Fruit fly (Drosophila melanogaster): Measurements from ENCODE around the gene CG42857.

Gene CG42857

DNA sequence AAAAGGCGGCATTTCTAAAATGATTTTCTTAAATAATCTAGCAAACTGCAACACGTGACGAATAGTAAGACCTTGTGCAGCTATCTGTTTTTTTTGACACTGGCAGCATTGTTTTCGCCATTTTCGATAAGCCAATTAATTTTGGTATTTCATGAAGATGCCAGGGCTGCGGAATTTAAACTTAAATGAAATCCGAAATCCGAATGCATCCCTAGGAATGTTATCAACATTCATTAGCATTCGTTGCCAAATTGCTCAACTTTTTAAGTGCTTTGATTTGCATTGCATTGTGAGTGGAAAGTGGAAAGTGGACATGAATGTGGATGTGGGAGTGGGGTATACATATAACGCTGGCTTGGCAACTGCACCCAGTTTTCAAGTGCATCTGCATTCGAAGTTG, at the start of gene CG42857:
TSS of gene CG42857 (minus strand) at position 101 of the 400 bp plus-strand sequence.
- TF ChIP-seq stc (GFP tag; IDR thresholded peaks at IDR 0.05) = no peak
- TF ChIP-seq zf30C (GFP tag; optimal IDR thresholded peaks at IDR 0.05) = no peak
- no peak for TF ChIP-seq HmgD (GFP tag; optimal IDR thresholded peaks at IDR 0.05)
- TF ChIP-seq CG4282 (GFP tag; optimal IDR thresholded peaks at IDR 0.05) = no peak
- TF ChIP-seq CG11456 (GFP tag; IDR thresholded peaks at IDR 0.05) = no peak
- no peak for TF ChIP-seq cwo (GFP tag; optimal IDR thresholded peaks at IDR 0.05)
- TF ChIP-seq CG9932 (GFP tag; IDR thresholded peaks at IDR 0.05) = no peak

DNA sequence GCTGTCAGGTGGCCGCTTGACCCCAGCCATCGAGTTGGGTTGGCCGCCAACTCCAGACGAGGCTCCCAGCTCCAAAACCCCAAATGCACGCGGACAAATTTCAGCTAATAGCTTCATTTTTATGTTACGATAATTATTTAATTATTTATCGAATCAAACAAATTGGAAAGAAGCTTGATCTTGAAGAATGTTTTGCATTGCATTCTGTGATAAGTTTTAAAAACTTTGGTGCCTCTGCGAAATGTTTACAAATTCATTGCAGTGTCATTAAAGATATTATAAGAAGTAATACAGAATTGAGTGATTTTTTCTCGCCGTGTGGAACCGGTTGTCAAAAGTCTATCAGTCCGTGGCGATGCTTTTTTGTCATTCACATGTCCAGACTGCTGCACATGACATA, 49.4 kb upstream of the CG42857 start:
- TF ChIP-seq C15 (GFP tag; IDR thresholded peaks at IDR 0.05) (no peak), mam (GFP tag; optimal IDR thresholded peaks at IDR 0.05) (no peak), CG1529 (GFP tag; optimal IDR thresholded peaks at IDR 0.05) (no peak), gem (tag; optimal IDR thresholded peaks at IDR 0.05) (peak; percentile 37), CG4424 (GFP tag; optimal IDR thresholded peaks at IDR 0.05) (peak; percentile 14), CG12104 (GFP tag; optimal IDR thresholded peaks at IDR 0.05) (no peak), phol (tag; optimal IDR thresholded peaks at IDR 0.05) (peak; percentile 29), gce (GFP tag; IDR thresholded peaks at IDR 0.05) (0 out of 3 replicates have a peak, but pooled peaks have one; percentile 16), dysf (GFP tag; IDR thresholded peaks at IDR 0.05) (no peak), CG13424 (tag; optimal IDR thresholded peaks at IDR 0.05) (peak; percentile 1), CG13624 (GFP tag; optimal IDR thresholded peaks at IDR 0.05) (no peak), CG13775 (GFP tag; optimal IDR thresholded peaks at IDR 0.05) (no peak), CG18011 (GFP tag; optimal IDR thresholded peaks at IDR 0.05) (no peak), CG10267 (tag; optimal IDR thresholded peaks at IDR 0.05) (peak; percentile 19), h (optimal IDR thresholded peaks at IDR 0.05) (no peak), Pdp1 (GFP tag; optimal IDR thresholded peaks at IDR 0.05) (no peak), nerfin-1 (tag; optimal IDR thresholded peaks at IDR 0.05) (no peak), CG10979 (tag; optimal IDR thresholded peaks at IDR 0.05) (peak; percentile 42), CG34422 (GFP tag; IDR thresholded peaks at IDR 0.05) (no peak), Antp (GFP tag; optimal IDR thresholded peaks at IDR 0.05) (no peak), CG11456 (GFP tag; IDR thresholded peaks at IDR 0.05) (no peak), CG9727 (GFP tag; optimal IDR thresholded peaks at IDR 0.05) (no peak), nmo (GFP tag; optimal IDR thresholded peaks at IDR 0.05) (peak; percentile 17), NC2α (GFP tag; optimal IDR thresholded peaks at IDR 0.05) (no peak), jumu (GFP tag; optimal IDR thresholded peaks at IDR 0.05) (no peak), Myb (GFP tag; optimal IDR thresholded peaks at IDR 0.05) (no peak), CG31224 (GFP tag; IDR thresholded peaks at IDR 0.05) (no peak), CG11093 (GFP tag; IDR thresholded peaks at IDR 0.05) (no peak), Asciz (GFP tag; optimal IDR thresholded peaks at IDR 0.05) (no peak), CG17829 (tag; optimal IDR thresholded peaks at IDR 0.05) (no peak), cad (GFP tag; optimal IDR thresholded peaks at IDR 0.05) (no peak), sc (optimal IDR thresholded peaks at IDR 0.05) (no peak), sc (GFP tag; optimal IDR thresholded peaks at IDR 0.05) (no peak), grn (GFP tag; optimal IDR thresholded peaks at IDR 0.05) (no peak), sqz (GFP tag; optimal IDR thresholded peaks at IDR 0.05) (no peak), slbo (GFP tag; IDR thresholded peaks at IDR 0.05) (no peak), Tbp (GFP tag; optimal IDR thresholded peaks at IDR 0.05) (no peak), CG3407 (GFP tag; optimal IDR thresholded peaks at IDR 0.05) (no peak), CG12071 (GFP tag; optimal IDR thresholded peaks at IDR 0.05) (no peak), HLH54F (GFP tag; optimal IDR thresholded peaks at IDR 0.05) (no peak), ham (GFP tag; IDR thresholded peaks at IDR 0.05) (no peak), CG9797 (GFP tag; optimal IDR thresholded peaks at IDR 0.05) (no peak), Dref (GFP tag; IDR thresholded peaks at IDR 0.05) (no peak), CG8765 (GFP tag; IDR thresholded peaks at IDR 0.05) (no peak), ftz-f1 (GFP tag; optimal IDR thresholded peaks at IDR 0.05) (no peak), eve (GFP tag; optimal IDR thresholded peaks at IDR 0.05) (peak in 1 of 2 experiments; percentile 75)

Measured in whole organism, embryonic.